Fruit fly (Drosophila melanogaster): ENCODE measurements around the gene CG6462.

CG6462 gene

DNA sequence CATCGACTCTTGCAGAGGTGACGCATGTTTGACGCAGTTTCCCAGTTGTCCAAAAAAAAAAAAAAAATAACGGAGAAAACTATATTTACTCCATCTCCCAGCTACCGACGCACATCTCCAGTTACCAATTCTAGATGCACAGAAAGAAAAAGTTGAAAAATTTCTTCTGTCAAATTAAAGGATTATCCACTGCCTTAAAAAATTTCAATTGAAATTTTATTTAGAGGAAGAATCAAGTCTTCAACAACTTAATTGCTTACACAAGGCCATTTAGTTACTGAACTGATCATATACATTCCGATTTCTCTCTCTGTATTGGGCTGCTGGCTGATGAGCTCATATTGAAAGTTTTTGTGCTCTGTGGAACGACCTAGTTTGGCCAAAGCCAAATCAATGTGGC is 49.1 kb downstream of the CG6462 start (continued):
- no peak for TF ChIP-seq CG12219 (GFP tag; optimal IDR thresholded peaks at IDR 0.05)
- peak; percentile 40 for TF ChIP-seq CG7839 (tag; optimal IDR thresholded peaks at IDR 0.05)
- no peak for TF ChIP-seq CG16779 (GFP tag; IDR thresholded peaks at IDR 0.05)
- no peak for TF ChIP-seq CG11247 (GFP tag; IDR thresholded peaks at IDR 0.05)
- no peak for TF ChIP-seq knrl (GFP tag; IDR thresholded peaks at IDR 0.05; ENCODE audit: partially characterized antibody)
- TF ChIP-seq CG6175 (GFP tag; IDR thresholded peaks at IDR 0.05) = no peak
- no peak for TF ChIP-seq dimm (GFP tag; IDR thresholded peaks at IDR 0.05)
- no peak for TF ChIP-seq CG11456 (GFP tag; IDR thresholded peaks at IDR 0.05)
- TF ChIP-seq CG2129 (GFP tag; IDR thresholded peaks at IDR 0.05; ENCODE audit: partially characterized antibody) = no peak
- TF ChIP-seq CG12155 (GFP tag; optimal IDR thresholded peaks at IDR 0.05) = peak; percentile 23
- TF ChIP-seq CG18599 (GFP tag; optimal IDR thresholded peaks at IDR 0.05) = no peak
- no peak for TF ChIP-seq CG16863 (GFP tag; optimal IDR thresholded peaks at IDR 0.05)
- TF ChIP-seq p53 (GFP tag; optimal IDR thresholded peaks at IDR 0.05) = no peak
- no peak for TF ChIP-seq Hr78 (GFP tag; optimal IDR thresholded peaks at IDR 0.05)
- TF ChIP-seq CG32532 (GFP tag; IDR thresholded peaks at IDR 0.05) = no peak
- no peak for TF ChIP-seq CG6765 (GFP tag; optimal IDR thresholded peaks at IDR 0.05)
- no peak for TF ChIP-seq TFAM (GFP tag; optimal IDR thresholded peaks at IDR 0.05)
- TF ChIP-seq wdn (GFP tag; IDR thresholded peaks at IDR 0.05) = no peak
- TF ChIP-seq CG17359 (tag; optimal IDR thresholded peaks at IDR 0.05) = no peak
- no peak for TF ChIP-seq fd96Cb (tag; optimal IDR thresholded peaks at IDR 0.05)
- peak; percentile 38 for TF ChIP-seq Hmr (GFP tag; optimal IDR thresholded peaks at IDR 0.05)
- TF ChIP-seq CG4404 (GFP tag; IDR thresholded peaks at IDR 0.05) = no peak
- no peak for TF ChIP-seq rib (GFP tag; IDR thresholded peaks at IDR 0.05)
- TF ChIP-seq nom (GFP tag; optimal IDR thresholded peaks at IDR 0.05) = no peak
- no peak for TF ChIP-seq CG12942 (GFP tag; optimal IDR thresholded peaks at IDR 0.05)
- peak; percentile 47 for TF ChIP-seq CG30403 (GFP tag; optimal IDR thresholded peaks at IDR 0.05)
- no peak for TF ChIP-seq dmrt11E (tag; optimal IDR thresholded peaks at IDR 0.05)
- no peak for TF ChIP-seq CG10431 (GFP tag; optimal IDR thresholded peaks at IDR 0.05)
- TF ChIP-seq B-H2 (GFP tag; optimal IDR thresholded peaks at IDR 0.05) = no peak
- no peak for TF ChIP-seq CG15601 (tag; optimal IDR thresholded peaks at IDR 0.05)
- TF ChIP-seq CG17612 (GFP tag; IDR thresholded peaks at IDR 0.05) = no peak
- TF ChIP-seq CG10462 (GFP tag; optimal IDR thresholded peaks at IDR 0.05) = no peak
- TF ChIP-seq lov (optimal IDR thresholded peaks at IDR 0.05) = no peak
- no peak for TF ChIP-seq lov (GFP tag; IDR thresholded peaks at IDR 0.05)
- peak; percentile 24 for TF ChIP-seq jumu (GFP tag; optimal IDR thresholded peaks at IDR 0.05)
- no peak for TF ChIP-seq lab (GFP tag; optimal IDR thresholded peaks at IDR 0.05)
- peak; percentile 61 for TF ChIP-seq Atf6 (GFP tag; IDR thresholded peaks at IDR 0.05)
- no peak for TF ChIP-seq CG10274 (GFP tag; optimal IDR thresholded peaks at IDR 0.05)
- no peak for TF ChIP-seq bbx (GFP tag; IDR thresholded peaks at IDR 0.05; ENCODE audit: partially characterized antibody)
- TF ChIP-seq CG30431 (GFP tag; optimal IDR thresholded peaks at IDR 0.05) = no peak
- no peak for TF ChIP-seq mld (GFP tag; IDR thresholded peaks at IDR 0.05; ENCODE audit: partially characterized antibody)
- no peak for TF ChIP-seq slou (GFP tag; optimal IDR thresholded peaks at IDR 0.05)
- TF ChIP-seq CG13894 (tag; optimal IDR thresholded peaks at IDR 0.05) = no peak
- TF ChIP-seq pnt (GFP tag; optimal IDR thresholded peaks at IDR 0.05) = peak; percentile 12
- TF ChIP-seq CG4424 (GFP tag; optimal IDR thresholded peaks at IDR 0.05) = no peak
- TF ChIP-seq CG3281 (GFP tag; optimal IDR thresholded peaks at IDR 0.05) = no peak
- no peak for TF ChIP-seq CG12236 (GFP tag; optimal IDR thresholded peaks at IDR 0.05)
- TF ChIP-seq CG42726 (GFP tag; IDR thresholded peaks at IDR 0.05; ENCODE audit: partially characterized antibody) = no peak
- TF ChIP-seq grau (tag; optimal IDR thresholded peaks at IDR 0.05) = peak; percentile 54
- TF ChIP-seq CG10543 (GFP tag; optimal IDR thresholded peaks at IDR 0.05) = no peak
- TF ChIP-seq CG9797 (GFP tag; optimal IDR thresholded peaks at IDR 0.05) = no peak
